Worm (Caenorhabditis elegans) whole organism, L4 larva: ENCODE measurements around the gene phy-4.
A peak's percentile ranks its signal among the peaks of the same experiment; 100 is the strongest.

Experiments used
- R02D3.7 ChIP-seq: fragments of 150-350 bp; sonication (generic microtip); optimal IDR thresholded peaks from 3 replicates; lab custom pipeline; 2014; ENCODE audit warnings: missing biosample characterization, missing genetic modification characterization
- T20F7.1 ChIP-seq: fragments of 200-800 bp; sonication (Bioruptor generic); optimal IDR thresholded peaks from 2 replicates; lab custom pipeline; 2018; ENCODE audit warnings: mild to moderate bottlenecking, missing genetic modification characterization, missing compliant biosample characterization
- T26A8.4 ChIP-seq: fragments of 200-800 bp; sonication (Bioruptor generic); IDR thresholded peaks from 2 replicates; pipeline ENCODE4 v1.3.6; 2022; ENCODE audit warnings: missing genetic modification characterization, missing compliant biosample characterization
- Y48G9A.11 ChIP-seq: fragments of 200-800 bp; sonication (Bioruptor generic); IDR thresholded peaks from 2 replicates; pipeline ENCODE4 v1.3.6; 2022; ENCODE audit warnings: missing genetic modification reagents, missing genetic modification characterization, missing compliant biosample characterization
- ZK546.5 ChIP-seq, 2 experiments: sonication (generic microtip); optimal IDR thresholded peaks; 2 replicates each; lab custom pipeline; 2017; ENCODE audit warnings: missing biosample characterization in 2 of 2, missing genetic modification characterization in 2 of 2
- aha-1 ChIP-seq: fragments of 150-350 bp; peaks from one replicate; lab custom pipeline; 2014; ENCODE audit warnings: missing biosample characterization, missing genetic modification characterization
- ama-1 ChIP-seq: fragments of 150-350 bp; optimal IDR thresholded peaks from 2 replicates; lab custom pipeline; 2014; ENCODE audit warnings: inconsistent platforms, mixed read lengths
- arid-1 ChIP-seq: fragments of 200-800 bp; sonication (Bioruptor generic); conservative IDR thresholded peaks from 2 replicates; pipeline ENCODE4 v1.3.6; 2022; ENCODE audit warnings: missing genetic modification reagents, missing genetic modification characterization, missing compliant biosample characterization
- attf-4 ChIP-seq: sonication (generic microtip); optimal IDR thresholded peaks from 3 replicates; lab custom pipeline; 2017; ENCODE audit warnings: missing biosample characterization, missing genetic modification characterization
- ceh-20 ChIP-seq: fragments of 200-800 bp; sonication (Bioruptor generic); IDR thresholded peaks from 2 replicates; pipeline ENCODE4 v1.3.6; 2022; ENCODE audit warnings: missing genetic modification reagents, missing genetic modification characterization, missing compliant biosample characterization
- ctbp-1 ChIP-seq: fragments of 200-800 bp; sonication (Bioruptor generic); IDR thresholded peaks from 2 replicates; pipeline ENCODE4 v1.3.6; 2022; ENCODE audit warnings: missing genetic modification reagents, missing genetic modification characterization, missing compliant biosample characterization
- daf-12 ChIP-seq: fragments of 150-350 bp; optimal IDR thresholded peaks from 2 replicates; lab custom pipeline; 2014; ENCODE audit warnings: missing biosample characterization, missing genetic modification reagents, missing genetic modification characterization
- daf-16 ChIP-seq, 3 experiments: sonication (generic microtip); optimal IDR thresholded peaks; 2 replicates each; lab custom pipeline; 2016 to 2017; ENCODE audit warnings: missing genetic modification characterization in 3 of 3, missing genetic modification reagents in 3 of 3, mild to moderate bottlenecking in 2 of 3, missing compliant biosample characterization in 2 of 3, missing biosample characterization in 1 of 3, moderate library complexity in 1 of 3
- daf-8 ChIP-seq: fragments of 200-800 bp; sonication (Bioruptor generic); IDR thresholded peaks from 2 replicates; pipeline ENCODE4 v1.3.6; 2022; ENCODE audit warnings: missing genetic modification characterization, missing compliant biosample characterization
- dmd-6 ChIP-seq: fragments of 200-800 bp; sonication (Bioruptor generic); IDR thresholded peaks from 2 replicates; pipeline ENCODE4 v1.3.6; 2022; ENCODE audit warnings: missing genetic modification reagents, missing genetic modification characterization, missing compliant biosample characterization
- dmd-9 ChIP-seq: fragments of 200-800 bp; sonication (Bioruptor generic); IDR thresholded peaks from 2 replicates; pipeline ENCODE4 v1.3.6; 2022; ENCODE audit warnings: missing genetic modification reagents, missing genetic modification characterization, missing compliant biosample characterization
- dve-1 ChIP-seq: sonication (generic microtip); optimal IDR thresholded peaks from 2 replicates; lab custom pipeline; 2017; ENCODE audit warnings: antibody characterized with exemption, mild to moderate bottlenecking, missing genetic modification characterization, missing compliant biosample characterization; ENCODE audit not compliant: insufficient read depth
- fkh-10 ChIP-seq: fragments of 150-350 bp; optimal IDR thresholded peaks from 2 replicates; lab custom pipeline; 2014; ENCODE audit warnings: missing biosample characterization, missing genetic modification reagents, missing genetic modification characterization
- hif-1 ChIP-seq, 2 experiments: sonication (generic microtip); optimal IDR thresholded peaks; 2 replicates each; lab custom pipeline; 2016 to 2017; ENCODE audit warnings: missing compliant biosample characterization in 2 of 2, missing genetic modification characterization in 2 of 2, missing genetic modification reagents in 2 of 2, missing genotype in 2 of 2, mild to moderate bottlenecking in 1 of 2
- hlh-11 ChIP-seq: fragments of 200-800 bp; sonication (Bioruptor generic); optimal IDR thresholded peaks from 2 replicates; lab custom pipeline; 2018; ENCODE audit warnings: mild to moderate bottlenecking, missing genetic modification characterization, missing compliant biosample characterization
- hlh-30 ChIP-seq: sonication (generic microtip); optimal IDR thresholded peaks from 2 replicates; lab custom pipeline; 2017; ENCODE audit warnings: antibody characterized with exemption, mild to moderate bottlenecking, missing genetic modification characterization, missing compliant biosample characterization; ENCODE audit not compliant: insufficient read depth
- hmg-1.1 ChIP-seq: fragments of 200-800 bp; sonication (Bioruptor generic); IDR thresholded peaks from 2 replicates; pipeline ENCODE4 v1.3.6; 2022; ENCODE audit warnings: missing genetic modification reagents, missing genetic modification characterization, missing compliant biosample characterization
- jun-1 ChIP-seq: fragments of 150-350 bp; optimal IDR thresholded peaks from 2 replicates; lab custom pipeline; 2014; ENCODE audit warnings: missing biosample characterization, missing genetic modification reagents, missing genetic modification characterization
- lin-1 ChIP-seq: fragments of 200-800 bp; sonication (Bioruptor generic); IDR thresholded peaks from 2 replicates; pipeline ENCODE4 v1.3.6; 2022; ENCODE audit warnings: missing genetic modification reagents, missing genetic modification characterization, missing compliant biosample characterization
- lin-29 ChIP-seq: fragments of 200-800 bp; sonication (Bioruptor generic); IDR thresholded peaks from 2 replicates; pipeline ENCODE4 v1.3.6; 2022; ENCODE audit warnings: missing genetic modification reagents, missing genetic modification characterization, missing compliant biosample characterization
- lsy-2 ChIP-seq, 2 experiments: fragments of 150-350 bp in 1 of 2; sonication (generic microtip) in 1 of 2; optimal IDR thresholded peaks; 2 replicates each; lab custom pipeline; 2014 to 2017; ENCODE audit warnings: missing biosample characterization in 2 of 2, missing genetic modification characterization in 2 of 2
- nhr-102 ChIP-seq: sonication (generic microtip); optimal IDR thresholded peaks from 2 replicates; lab custom pipeline; 2016; ENCODE audit warnings: mild to moderate bottlenecking, missing genetic modification characterization, moderate library complexity, missing compliant biosample characterization
- nhr-11 ChIP-seq: fragments of 150-350 bp; optimal IDR thresholded peaks from 2 replicates; lab custom pipeline; 2014; ENCODE audit warnings: missing biosample characterization, missing genetic modification characterization
- nhr-111 ChIP-seq: fragments of 200-800 bp; sonication (Bioruptor generic); optimal IDR thresholded peaks from 2 replicates; lab custom pipeline; 2018; ENCODE audit warnings: mild to moderate bottlenecking, missing genetic modification characterization, missing compliant biosample characterization
- nhr-237 ChIP-seq: sonication (generic microtip); optimal IDR thresholded peaks from 2 replicates; lab custom pipeline; 2017; ENCODE audit warnings: missing biosample characterization, missing genetic modification characterization
- nhr-28 ChIP-seq: fragments of 150-350 bp; optimal IDR thresholded peaks from 2 replicates; lab custom pipeline; 2014; ENCODE audit warnings: missing biosample characterization, missing genetic modification characterization
- nhr-48 ChIP-seq: sonication (generic microtip); optimal IDR thresholded peaks from 2 replicates; lab custom pipeline; 2016; ENCODE audit warnings: mild to moderate bottlenecking, missing genetic modification characterization, missing compliant biosample characterization
- nhr-6 ChIP-seq: fragments of 150-350 bp; optimal IDR thresholded peaks from 2 replicates; lab custom pipeline; 2014; ENCODE audit warnings: missing biosample characterization, missing genetic modification characterization
- nhr-77 ChIP-seq: fragments of 150-350 bp; optimal IDR thresholded peaks from 2 replicates; lab custom pipeline; 2014; ENCODE audit warnings: missing biosample characterization, missing genetic modification characterization
- pha-4 ChIP-seq, 2 experiments: fragments of 150-350 bp in 1 of 2; fragments of 200-800 bp in 1 of 2; sonication (Bioruptor generic) in 1 of 2; IDR thresholded peaks in 1 of 2; optimal IDR thresholded peaks in 1 of 2; 2 replicates each; pipeline versions ENCODE4 v1.3.6 to Lab custom; 2014 to 2022; ENCODE audit warnings: missing genetic modification characterization in 2 of 2, missing genetic modification reagents in 2 of 2, missing biosample characterization in 1 of 2, missing compliant biosample characterization in 1 of 2
- php-3 ChIP-seq: fragments of 200-800 bp; sonication (Bioruptor generic); IDR thresholded peaks from 2 replicates; pipeline ENCODE4 v1.3.6; 2022; ENCODE audit warnings: missing genetic modification reagents, missing genetic modification characterization, missing compliant biosample characterization
- pqm-1 ChIP-seq: sonication (generic microtip); optimal IDR thresholded peaks from 2 replicates; lab custom pipeline; 2017; ENCODE audit warnings: missing biosample characterization, missing genetic modification characterization
- set-16 ChIP-seq: fragments of 200-800 bp; sonication (Bioruptor generic); IDR thresholded peaks from 2 replicates; pipeline ENCODE4 v1.3.6; 2022; ENCODE audit warnings: missing genetic modification reagents, missing genetic modification characterization, missing compliant biosample characterization
- snpc-4 ChIP-seq: fragments of 150-350 bp; optimal IDR thresholded peaks from 2 replicates; lab custom pipeline; 2014; ENCODE audit warnings: missing biosample characterization, missing genetic modification characterization
- spr-1 ChIP-seq: sonication (generic microtip); optimal IDR thresholded peaks from 2 replicates; lab custom pipeline; 2016; ENCODE audit warnings: mild to moderate bottlenecking, missing genetic modification characterization, missing compliant biosample characterization
- tag-97 ChIP-seq: fragments of 200-800 bp; sonication (Bioruptor generic); IDR thresholded peaks from 2 replicates; pipeline ENCODE4 v1.3.6; 2022; ENCODE audit warnings: missing genetic modification characterization, missing compliant biosample characterization
- tra-1 ChIP-seq: fragments of 200-800 bp; sonication (Bioruptor generic); IDR thresholded peaks from 2 replicates; pipeline ENCODE4 v1.3.6; 2022; ENCODE audit warnings: missing genetic modification reagents, missing genetic modification characterization, missing compliant biosample characterization
- unc-39 ChIP-seq: sonication (generic microtip); optimal IDR thresholded peaks from 2 replicates; lab custom pipeline; 2017; ENCODE audit warnings: missing biosample characterization, missing genetic modification characterization
- unc-62 ChIP-seq, 3 experiments: fragments of 150-350 bp in 1 of 3; sonication (generic microtip); optimal IDR thresholded peaks in 2 of 3; peaks in 1 of 3; 1 replicate in 1 of 3; 2 replicates in 2 of 3; lab custom pipeline; 2014 to 2017; ENCODE audit warnings: missing biosample characterization in 3 of 3, missing genetic modification characterization in 3 of 3, missing genetic modification reagents in 3 of 3, missing genotype in 1 of 3
- vab-7 ChIP-seq: fragments of 200-800 bp; sonication (Bioruptor generic); IDR thresholded peaks from 2 replicates; pipeline ENCODE4 v1.3.6; 2022; ENCODE audit warnings: missing genetic modification reagents, missing genetic modification characterization, missing compliant biosample characterization
- zag-1 ChIP-seq: fragments of 150-350 bp; optimal IDR thresholded peaks from 2 replicates; lab custom pipeline; 2014; ENCODE audit warnings: missing biosample characterization, missing genetic modification characterization
- zfp-3 ChIP-seq: fragments of 200-800 bp; sonication (Bioruptor generic); conservative IDR thresholded peaks from 2 replicates; pipeline ENCODE4 v1.3.6; 2022; ENCODE audit warnings: missing genetic modification reagents, missing genetic modification characterization, missing compliant biosample characterization
- zip-11 ChIP-seq: fragments of 200-800 bp; sonication (Bioruptor generic); IDR thresholded peaks from 2 replicates; pipeline ENCODE4 v1.3.6; 2022; ENCODE audit warnings: missing genetic modification characterization, missing compliant biosample characterization
- ztf-7 ChIP-seq: fragments of 150-350 bp; optimal IDR thresholded peaks from 2 replicates; lab custom pipeline; 2014; ENCODE audit warnings: missing biosample characterization, missing genetic modification characterization

The phy-4 gene

ce11 chrV:19540916-19541315 lies 27.5 kb upstream of the phy-4 start:
- TF ChIP-seq aha-1, result no peak
- no peak for TF ChIP-seq nhr-6 (tag; lab: Kevin White, UChicago)
- peak; percentile 21 for TF ChIP-seq hlh-11
- no peak for TF ChIP-seq lin-29 (GFP tag; lab: Robert Waterston, UW)
- TF ChIP-seq set-16 (GFP tag; lab: Robert Waterston, UW), result peak; percentile 85
- no peak for TF ChIP-seq spr-1
- no peak for TF ChIP-seq hmg-1.1 (GFP tag; lab: Robert Waterston, UW)
- peak; percentile 43; the same call in 1 of the 2 replicates for TF ChIP-seq pha-4 (GFP tag; IDR thresholded peaks at IDR 0.05; lab: Robert Waterston, UW)
- TF ChIP-seq pha-4 (tag; optimal IDR thresholded peaks at IDR 0.05; lab: Kevin White, UChicago), result no peak
- TF ChIP-seq nhr-237 (tag; lab: Kevin White, UChicago), result no peak
- TF ChIP-seq T26A8.4, result no peak
- no peak for TF ChIP-seq daf-8 (GFP tag; lab: Robert Waterston, UW)
- TF ChIP-seq, all 104 proteins: peak for 3

- TF ChIP-seq arid-1 (GFP tag; lab: Robert Waterston, UW) (no peak), nhr-6 (tag; lab: Kevin White, UChicago) (no peak), snpc-4 (tag; lab: Kevin White, UChicago) (no peak), zip-11 (GFP tag; lab: Robert Waterston, UW) (no peak), R02D3.7 (tag; lab: Kevin White, UChicago) (no peak), attf-4 (tag; lab: Kevin White, UChicago) (no peak), nhr-48 (tag; lab: Kevin White, UChicago) (peak; percentile 59), jun-1 (tag; lab: Kevin White, UChicago) (no peak), zfp-3 (no peak), nhr-11 (no peak), nhr-111 (GFP tag; lab: Kevin White, UChicago) (no peak), fkh-10 (GFP tag; lab: Kevin White, UChicago) (no peak), php-3 (GFP tag; lab: Robert Waterston, UW) (peak; percentile 80), ZK546.5 (tag; optimal IDR thresholded peaks at IDR 0.05; lab: Kevin White, UChicago) (no peak), vab-7 (GFP tag; lab: Robert Waterston, UW) (no peak), ctbp-1 (no peak), daf-8 (GFP tag; lab: Robert Waterston, UW) (no peak), daf-12 (tag; lab: Kevin White, UChicago) (no peak), Y48G9A.11 (no peak), daf-16 (GFP tag; optimal IDR thresholded peaks at IDR 0.05; lab: Kevin White, UChicago) (no peak), daf-16 (tag; optimal IDR thresholded peaks at IDR 0.05; lab: Kevin White, UChicago) (peak; percentile 62), hlh-11 (peak; percentile 75), nhr-77 (tag; lab: Kevin White, UChicago) (peak; percentile 4), tag-97 (GFP tag; lab: Robert Waterston, UW) (no peak), ama-1 (no peak), dmd-6 (peak; percentile 88), lsy-2 (tag; optimal IDR thresholded peaks at IDR 0.05; lab: Kevin White, UChicago) (peak in 1 of 2 experiments; percentile 7), lin-1 (GFP tag; lab: Robert Waterston, UW) (0 out of 2 replicates have a peak, but pooled peaks have one; percentile 41), hif-1 (tag; optimal IDR thresholded peaks at IDR 0.05; lab: Kevin White, UChicago) (no peak), unc-39 (no peak), hlh-30 (tag; lab: Kevin White, UChicago) (peak; percentile 5), dve-1 (peak; percentile 81), nhr-102 (tag; lab: Kevin White, UChicago) (peak; percentile 37), dmd-9 (GFP tag; lab: Robert Waterston, UW) (no peak), tra-1 (GFP tag; lab: Robert Waterston, UW) (peak; percentile 82), zag-1 (tag; lab: Kevin White, UChicago) (no peak), unc-62 (GFP tag; optimal IDR thresholded peaks at IDR 0.05 in 1 of 2; lab: Kevin White, UChicago) (peak in 1 of 2 experiments; percentile 21), unc-62 (tag; optimal IDR thresholded peaks at IDR 0.05; lab: Kevin White, UChicago) (no peak), ceh-20 (GFP tag; lab: Robert Waterston, UW) (no peak; the same call in 1 of the 2 replicates), pqm-1 (tag; lab: Kevin White, UChicago) (peak; percentile 12), nhr-28 (tag; lab: Kevin White, UChicago) (peak; percentile 56), ztf-7 (tag; lab: Kevin White, UChicago) (no peak), T20F7.1 (GFP tag; lab: Kevin White, UChicago) (no peak)
Measured at ce11 chrV:19533480-19533879, 20.0 kb upstream of the phy-4 start.
